Worm (Caenorhabditis elegans): ENCODE results near the gene nspe-3.

DNA sequence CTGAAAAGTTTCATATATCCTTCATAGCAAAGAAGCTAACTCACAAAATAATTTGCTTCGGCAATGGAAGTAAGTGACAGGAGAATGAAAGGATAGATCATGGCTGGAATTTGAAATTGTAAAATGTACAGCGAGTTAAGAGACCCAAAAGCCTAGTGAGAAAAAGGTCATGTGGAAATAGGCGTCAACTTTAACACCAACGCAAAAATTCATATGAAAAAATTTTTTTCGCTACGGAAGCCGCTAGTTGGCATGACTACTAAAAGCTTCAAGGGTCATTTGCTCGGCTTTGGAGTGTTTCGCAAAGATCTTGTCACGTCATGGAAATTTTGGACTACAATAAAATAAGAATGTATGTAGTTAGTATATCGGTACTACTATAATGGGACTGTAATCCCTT lies 47.2 kb upstream of the nspe-3 start, which contains the start of gene Y38E10A.1:
- TF ChIP-seq ama-1 (optimal IDR thresholded peaks at IDR 0.05) (no peak), hmbx-1 (tag; optimal IDR thresholded peaks at IDR 0.05) (no peak), flt-1 (GFP tag; IDR thresholded peaks at IDR 0.05) (no peak), tbx-37 (GFP tag; conservative IDR thresholded peaks at IDR 0.05) (no peak), B0310.2 (tag; optimal IDR thresholded peaks at IDR 0.05) (no peak)
